Worm (Caenorhabditis elegans): ENCODE measurements around the gene acs-2.

ce11 chrV:15533864-15534263, 33.3 kb upstream of the acs-2 start, which contains the start of gene F21A3.2:
- TF ChIP-seq tbx-37 (GFP tag; conservative IDR thresholded peaks at IDR 0.05) = no peak
- no peak for TF ChIP-seq sea-1 (GFP tag; conservative IDR thresholded peaks at IDR 0.05)
- TF ChIP-seq hnd-1 (tag; optimal IDR thresholded peaks at IDR 0.05) = no peak
- no peak for TF ChIP-seq ama-1 (optimal IDR thresholded peaks at IDR 0.05)
- no peak for TF ChIP-seq scrt-1 (GFP tag; IDR thresholded peaks at IDR 0.05)
- TF ChIP-seq ceh-13 (GFP tag; optimal IDR thresholded peaks at IDR 0.05) = no peak
- no peak for TF ChIP-seq ceh-36 (tag; optimal IDR thresholded peaks at IDR 0.05)
- TF ChIP-seq tra-4 (tag; optimal IDR thresholded peaks at IDR 0.05) = no peak
- TF ChIP-seq flt-1 (GFP tag; IDR thresholded peaks at IDR 0.05) = no peak
- TF ChIP-seq aly-1 (tag; optimal IDR thresholded peaks at IDR 0.05) = no peak
- no peak for TF ChIP-seq tbx-11 (GFP tag; IDR thresholded peaks at IDR 0.05)
- no peak for TF ChIP-seq hmbx-1 (tag; optimal IDR thresholded peaks at IDR 0.05)
- TF ChIP-seq F13C5.2 (tag; optimal IDR thresholded peaks at IDR 0.05) = no peak
